Worm (Caenorhabditis elegans): ENCODE results near the gene dmsr-7.

dmsr-7 gene

DNA sequence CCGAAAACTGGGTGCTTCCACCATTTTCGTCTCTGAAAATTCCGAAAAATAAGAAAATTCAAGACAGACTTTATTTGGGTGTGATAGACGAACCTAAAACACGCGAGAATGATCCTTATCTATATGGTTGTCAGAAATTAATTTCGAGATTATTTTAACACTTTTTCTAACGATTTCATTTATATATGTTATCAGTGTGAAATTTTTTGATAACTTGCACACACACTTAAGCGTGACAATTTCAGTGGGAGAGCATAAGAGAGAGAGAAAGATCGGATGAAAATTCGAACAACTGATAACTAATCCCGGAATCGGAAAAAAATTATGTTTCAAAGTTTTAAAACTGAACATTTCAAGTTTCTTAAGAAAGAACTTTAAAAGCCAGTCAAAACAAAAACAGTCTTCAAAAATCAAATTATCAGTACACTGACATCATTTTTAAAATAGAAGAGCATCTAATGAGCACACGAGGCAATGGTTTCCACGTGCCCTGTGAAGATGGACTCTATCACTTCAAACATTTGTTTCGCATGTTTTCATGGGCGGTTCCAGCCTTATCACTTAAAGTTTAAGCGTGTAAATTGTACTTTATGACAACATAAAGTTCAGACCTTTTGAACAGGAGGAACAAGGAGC lies 12.0 kb upstream of the dmsr-7 start, which contains the start of gene C35A11.4:
Gene C35A11.4 (minus strand): TSS at position 156 of the 636 bp plus-strand sequence.
- TF ChIP-seq tbx-11 (GFP tag; IDR thresholded peaks at IDR 0.05) (no peak), ama-1 (optimal IDR thresholded peaks at IDR 0.05) (no peak), F13C5.2 (tag; optimal IDR thresholded peaks at IDR 0.05) (no peak), tra-4 (tag; optimal IDR thresholded peaks at IDR 0.05) (no peak), sea-1 (GFP tag; conservative IDR thresholded peaks at IDR 0.05) (no peak), flt-1 (GFP tag; IDR thresholded peaks at IDR 0.05) (no peak), scrt-1 (GFP tag; IDR thresholded peaks at IDR 0.05) (no peak), hmg-4 (GFP tag; optimal IDR thresholded peaks at IDR 0.05) (no peak), ceh-36 (tag; optimal IDR thresholded peaks at IDR 0.05) (no peak), B0310.2 (tag; optimal IDR thresholded peaks at IDR 0.05) (no peak), pes-1 (GFP tag; IDR thresholded peaks at IDR 0.05) (no peak), ets-7 (tag; optimal IDR thresholded peaks at IDR 0.05) (no peak), hmbx-1 (tag; optimal IDR thresholded peaks at IDR 0.05) (no peak), tbx-37 (GFP tag; conservative IDR thresholded peaks at IDR 0.05) (no peak), aly-1 (tag; optimal IDR thresholded peaks at IDR 0.05) (no peak), hnd-1 (tag; optimal IDR thresholded peaks at IDR 0.05) (no peak), ceh-13 (GFP tag; optimal IDR thresholded peaks at IDR 0.05) (no peak)

DNA sequence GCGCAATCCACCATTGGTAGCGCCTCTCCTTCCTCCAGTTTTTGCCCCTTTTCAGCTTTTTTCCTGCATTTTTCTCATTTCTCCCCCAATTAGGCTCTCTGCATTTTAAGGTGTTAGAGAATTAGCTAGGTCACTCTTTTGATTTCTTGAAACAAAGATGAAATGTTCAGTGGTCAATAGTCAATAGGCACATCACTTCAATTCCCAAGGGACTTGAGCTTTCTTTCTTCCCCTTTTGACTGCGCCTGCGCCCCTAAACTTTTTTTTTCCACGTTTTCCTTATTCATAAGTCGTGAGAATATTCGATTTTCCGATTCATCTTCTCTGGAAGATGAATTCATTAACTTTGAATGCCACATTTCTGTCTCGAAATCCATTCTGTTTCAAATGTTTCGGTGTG lies 1.2 kb upstream of the dmsr-7 start:
- TF ChIP-seq ama-1 (optimal IDR thresholded peaks at IDR 0.05) (no peak), flt-1 (GFP tag; IDR thresholded peaks at IDR 0.05) (no peak), tra-4 (tag; optimal IDR thresholded peaks at IDR 0.05) (no peak), ceh-36 (tag; optimal IDR thresholded peaks at IDR 0.05) (no peak), pes-1 (GFP tag; IDR thresholded peaks at IDR 0.05) (no peak), ets-7 (tag; optimal IDR thresholded peaks at IDR 0.05) (no peak), ceh-13 (GFP tag; optimal IDR thresholded peaks at IDR 0.05) (no peak), hmg-4 (GFP tag; optimal IDR thresholded peaks at IDR 0.05) (no peak), hnd-1 (tag; optimal IDR thresholded peaks at IDR 0.05) (no peak), B0310.2 (tag; optimal IDR thresholded peaks at IDR 0.05) (no peak), tbx-37 (GFP tag; conservative IDR thresholded peaks at IDR 0.05) (no peak), tbx-11 (GFP tag; IDR thresholded peaks at IDR 0.05) (no peak), hmbx-1 (tag; optimal IDR thresholded peaks at IDR 0.05) (no peak), aly-1 (tag; optimal IDR thresholded peaks at IDR 0.05) (no peak), sea-1 (GFP tag; conservative IDR thresholded peaks at IDR 0.05) (no peak), scrt-1 (GFP tag; IDR thresholded peaks at IDR 0.05) (no peak)

DNA sequence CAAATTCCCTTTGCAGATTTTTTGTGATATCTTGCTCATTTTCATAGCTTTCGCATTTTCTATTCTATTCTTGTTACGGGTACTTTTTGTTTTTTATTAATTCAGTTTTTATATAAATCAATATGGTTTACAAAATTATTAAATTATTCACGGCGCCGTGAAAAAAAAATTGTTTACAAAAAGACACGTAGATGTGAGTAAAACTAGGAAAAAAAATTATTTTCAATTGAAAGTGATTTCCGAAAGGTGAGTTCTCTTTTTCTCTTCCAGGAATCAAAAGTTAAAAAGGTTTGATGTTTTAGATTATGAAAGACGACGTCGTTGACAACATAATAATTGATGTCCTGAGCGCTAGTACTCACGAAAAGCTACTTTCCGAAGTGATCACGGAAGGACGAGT lies 3.1 kb downstream of the dmsr-7 start, which contains the start of gene C25A6.1:
Gene C25A6.1 (plus strand): TSS at position 301 of the 400 bp plus-strand sequence.
- TF ChIP-seq flt-1 (GFP tag; IDR thresholded peaks at IDR 0.05) (no peak), hmg-4 (GFP tag; optimal IDR thresholded peaks at IDR 0.05) (no peak), tbx-37 (GFP tag; conservative IDR thresholded peaks at IDR 0.05) (no peak), pes-1 (GFP tag; IDR thresholded peaks at IDR 0.05) (no peak), tra-4 (tag; optimal IDR thresholded peaks at IDR 0.05) (no peak), ama-1 (optimal IDR thresholded peaks at IDR 0.05) (no peak), tbx-11 (GFP tag; IDR thresholded peaks at IDR 0.05) (no peak), hnd-1 (tag; optimal IDR thresholded peaks at IDR 0.05) (no peak), aly-1 (tag; optimal IDR thresholded peaks at IDR 0.05) (no peak), ets-7 (tag; optimal IDR thresholded peaks at IDR 0.05) (no peak), scrt-1 (GFP tag; IDR thresholded peaks at IDR 0.05) (no peak), B0310.2 (tag; optimal IDR thresholded peaks at IDR 0.05) (no peak), F13C5.2 (tag; optimal IDR thresholded peaks at IDR 0.05) (no peak), ceh-36 (tag; optimal IDR thresholded peaks at IDR 0.05) (no peak)

DNA sequence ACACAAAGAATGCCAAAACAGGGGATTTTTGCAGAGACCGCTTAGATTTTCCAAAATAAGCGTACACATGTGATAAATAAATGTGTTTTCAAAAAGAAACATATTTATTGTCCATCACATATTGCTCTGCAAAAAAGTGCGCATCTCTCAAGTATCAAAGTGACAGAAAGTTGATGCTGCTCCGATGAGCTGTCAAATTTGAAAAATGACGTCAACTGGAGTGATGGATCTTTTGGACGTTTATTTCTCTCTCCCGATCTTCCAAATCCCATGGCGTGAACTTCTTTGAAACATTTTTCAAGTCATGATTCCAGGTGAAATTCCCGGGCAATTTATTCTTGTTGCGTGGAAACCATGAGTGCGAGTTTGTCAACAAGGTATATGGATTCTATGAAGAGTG lies 3.8 kb downstream of the dmsr-7 start:
- no peak for TF ChIP-seq ceh-36 (tag; optimal IDR thresholded peaks at IDR 0.05)
- no peak for TF ChIP-seq aly-1 (tag; optimal IDR thresholded peaks at IDR 0.05)
- TF ChIP-seq pes-1 (GFP tag; IDR thresholded peaks at IDR 0.05), result no peak
- TF ChIP-seq B0310.2 (tag; optimal IDR thresholded peaks at IDR 0.05), result no peak
- TF ChIP-seq tra-4 (tag; optimal IDR thresholded peaks at IDR 0.05), result no peak
- no peak for TF ChIP-seq ama-1 (optimal IDR thresholded peaks at IDR 0.05)
- TF ChIP-seq tbx-37 (GFP tag; conservative IDR thresholded peaks at IDR 0.05), result no peak
- TF ChIP-seq scrt-1 (GFP tag; IDR thresholded peaks at IDR 0.05), result no peak

DNA sequence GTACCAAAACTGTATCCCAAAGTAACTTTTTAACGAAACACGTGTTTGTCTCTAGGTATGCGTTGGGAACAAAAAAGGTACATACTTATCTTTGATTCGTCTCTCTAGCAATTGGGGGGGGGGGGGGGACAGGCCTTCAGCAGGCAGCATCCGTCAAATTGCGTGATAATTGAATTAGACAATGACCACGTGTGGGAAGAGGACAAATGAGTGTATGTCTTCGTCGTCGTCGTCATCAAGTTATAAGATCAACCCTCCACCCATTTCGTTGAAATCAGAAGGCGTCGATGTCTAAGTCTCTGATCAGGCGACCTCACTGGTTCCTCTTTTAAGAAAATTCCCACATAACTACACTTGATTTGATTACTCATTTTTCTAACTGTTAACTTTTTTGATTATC lies 5.5 kb downstream of the dmsr-7 start, which contains the start of gene F08F3.4:
Gene F08F3.4 (plus strand): TSS at position 277 of the 400 bp plus-strand sequence.
- TF ChIP-seq hmbx-1 (tag; optimal IDR thresholded peaks at IDR 0.05) (no peak), F13C5.2 (tag; optimal IDR thresholded peaks at IDR 0.05) (no peak), aly-1 (tag; optimal IDR thresholded peaks at IDR 0.05) (no peak), pes-1 (GFP tag; IDR thresholded peaks at IDR 0.05) (no peak), ets-7 (tag; optimal IDR thresholded peaks at IDR 0.05) (no peak), sea-1 (GFP tag; conservative IDR thresholded peaks at IDR 0.05) (no peak), ceh-36 (tag; optimal IDR thresholded peaks at IDR 0.05) (no peak), flt-1 (GFP tag; IDR thresholded peaks at IDR 0.05) (no peak), scrt-1 (GFP tag; IDR thresholded peaks at IDR 0.05) (no peak), ceh-13 (GFP tag; optimal IDR thresholded peaks at IDR 0.05) (no peak), hmg-4 (GFP tag; optimal IDR thresholded peaks at IDR 0.05) (no peak), tbx-37 (GFP tag; conservative IDR thresholded peaks at IDR 0.05) (no peak), ama-1 (optimal IDR thresholded peaks at IDR 0.05) (no peak), B0310.2 (tag; optimal IDR thresholded peaks at IDR 0.05) (no peak), tbx-11 (GFP tag; IDR thresholded peaks at IDR 0.05) (no peak), tra-4 (tag; optimal IDR thresholded peaks at IDR 0.05) (no peak)

DNA sequence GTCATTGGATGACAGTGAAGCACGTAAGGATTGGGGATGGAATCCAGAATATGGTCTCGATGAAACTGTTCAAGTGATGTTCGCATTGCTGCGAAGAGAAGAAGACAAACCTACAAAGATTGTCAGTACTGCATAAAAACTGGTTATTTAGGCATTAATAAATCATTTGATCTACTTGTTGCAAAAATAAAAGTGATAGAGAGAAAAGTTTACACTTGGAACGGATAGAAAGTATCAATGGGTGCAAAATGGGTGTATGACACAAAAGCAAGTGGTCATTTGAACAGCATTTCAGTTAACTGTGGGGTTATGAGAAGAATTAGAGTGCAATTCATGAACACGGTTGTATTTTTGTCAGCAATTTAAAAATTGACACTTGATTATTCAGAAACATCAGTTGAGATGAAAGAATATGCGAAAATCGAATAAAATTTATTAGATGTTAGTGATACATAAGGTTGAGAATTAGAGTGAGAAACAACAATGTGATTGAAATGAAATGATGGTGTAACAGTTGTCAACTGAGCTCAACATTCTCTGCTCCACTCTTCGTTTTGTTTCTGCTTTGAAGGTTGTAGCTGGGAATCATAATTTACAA lies 7.8 kb downstream of the dmsr-7 start, which contains the start of gene F08F3.10:
Gene F08F3.10 (plus strand): TSS at position 548 of the 598 bp plus-strand sequence.
- TF ChIP-seq ets-7 (tag; optimal IDR thresholded peaks at IDR 0.05) (no peak), hmg-4 (GFP tag; optimal IDR thresholded peaks at IDR 0.05) (no peak), ceh-13 (GFP tag; optimal IDR thresholded peaks at IDR 0.05) (no peak), hmbx-1 (tag; optimal IDR thresholded peaks at IDR 0.05) (no peak), ama-1 (optimal IDR thresholded peaks at IDR 0.05) (no peak), aly-1 (tag; optimal IDR thresholded peaks at IDR 0.05) (no peak), tbx-37 (GFP tag; conservative IDR thresholded peaks at IDR 0.05) (no peak), flt-1 (GFP tag; IDR thresholded peaks at IDR 0.05) (no peak), sea-1 (GFP tag; conservative IDR thresholded peaks at IDR 0.05) (no peak), tbx-11 (GFP tag; IDR thresholded peaks at IDR 0.05) (no peak), F13C5.2 (tag; optimal IDR thresholded peaks at IDR 0.05) (no peak), scrt-1 (GFP tag; IDR thresholded peaks at IDR 0.05) (no peak), B0310.2 (tag; optimal IDR thresholded peaks at IDR 0.05) (no peak), hnd-1 (tag; optimal IDR thresholded peaks at IDR 0.05) (no peak), pes-1 (GFP tag; IDR thresholded peaks at IDR 0.05) (no peak), tra-4 (tag; optimal IDR thresholded peaks at IDR 0.05) (no peak), ceh-36 (tag; optimal IDR thresholded peaks at IDR 0.05) (no peak)

All from whole organism, early embryonic.